Worm (Caenorhabditis elegans): Measurements from ENCODE around the gene Y43F8B.25.

ce11 chrV:19490461-19490860 is 27.7 kb downstream of the Y43F8B.25 start, which contains the start of gene Y43F8B.7:
- TF ChIP-seq blmp-1 (tag; optimal IDR thresholded peaks at IDR 0.05) (no peak), nhr-2 (tag; optimal IDR thresholded peaks at IDR 0.05) (no peak), lin-13 (tag; optimal IDR thresholded peaks at IDR 0.05) (no peak), ceh-43 (GFP tag; optimal IDR thresholded peaks at IDR 0.05) (no peak), bed-3 (GFP tag; optimal IDR thresholded peaks at IDR 0.05) (no peak), lsy-2 (tag; optimal IDR thresholded peaks at IDR 0.05) (no peak), elt-3 (tag; optimal IDR thresholded peaks at IDR 0.05) (no peak)
